Fruit fly (Drosophila melanogaster) whole organism, adult: ENCODE data around the gene CG1142.

Experiments
- CG5204 ChIP-seq: fragments of 200-800 bp; sonication (Bioruptor generic); optimal IDR thresholded peaks from 2 replicates; lab custom pipeline; 2016; ENCODE audit warnings: missing biosample characterization, missing genetic modification characterization
- Mnt ChIP-seq: fragments of 200-800 bp; sonication (Bioruptor generic); optimal IDR thresholded peaks from 2 replicates; lab custom pipeline; 2016; ENCODE audit warnings: missing biosample characterization, mild to moderate bottlenecking, missing genetic modification characterization

dm6 chr3R:7519356-7519755, 45.8 kb upstream of the CG1142 start, which contains the start of gene Ubc84D:
- TF ChIP-seq CG5204 (GFP tag; lab: Kevin White, UChicago) (no peak), Mnt (GFP tag; lab: Kevin White, UChicago) (no peak)
